Worm (Caenorhabditis elegans) whole organism, L1 larva: ENCODE data around the gene igeg-1.

ENCODE experiments used
- ama-1 ChIP-seq: fragments of 150-350 bp; optimal IDR thresholded peaks from 2 replicates; lab custom pipeline; 2014
- ceh-8 ChIP-seq: fragments of 200-800 bp; sonication (Bioruptor generic); optimal IDR thresholded peaks from 2 replicates; lab custom pipeline; 2018; ENCODE audit warnings: mild to moderate bottlenecking, missing genetic modification characterization, moderate library complexity, missing compliant biosample characterization
- irx-1 ChIP-seq: sonication (generic microtip); optimal IDR thresholded peaks from 2 replicates; lab custom pipeline; 2016; ENCODE audit warnings: missing genetic modification characterization, missing compliant biosample characterization
- lin-15B ChIP-seq: fragments of 150-350 bp; sonication (generic microtip); optimal IDR thresholded peaks from 3 replicates; lab custom pipeline; 2014; ENCODE audit warnings: missing biosample characterization, missing genetic modification characterization
- lsy-2 ChIP-seq, 2 experiments: fragments of 150-350 bp; optimal IDR thresholded peaks; 2 replicates each; lab custom pipeline; 2014; ENCODE audit warnings: missing biosample characterization in 2 of 2, missing genetic modification characterization in 2 of 2
- nhr-11 ChIP-seq: fragments of 150-350 bp; optimal IDR thresholded peaks from 2 replicates; lab custom pipeline; 2014; ENCODE audit warnings: missing biosample characterization, missing genetic modification characterization
- nhr-77 ChIP-seq: fragments of 150-350 bp; optimal IDR thresholded peaks from 2 replicates; lab custom pipeline; 2014; ENCODE audit warnings: missing biosample characterization, missing genetic modification characterization
- pag-3 ChIP-seq: sonication (generic microtip); optimal IDR thresholded peaks from 2 replicates; lab custom pipeline; 2017; ENCODE audit warnings: missing genetic modification characterization, mild to moderate bottlenecking, missing compliant biosample characterization, antibody characterized with exemption, borderline replicate concordance; ENCODE audit not compliant: insufficient read depth
- pqm-1 ChIP-seq: sonication (generic microtip); optimal IDR thresholded peaks from 3 replicates; lab custom pipeline; 2017; ENCODE audit warnings: missing biosample characterization, missing genetic modification characterization
- rnt-1 ChIP-seq: sonication (generic microtip); optimal IDR thresholded peaks from 2 replicates; lab custom pipeline; 2016; ENCODE audit warnings: mild to moderate bottlenecking, missing genetic modification characterization, moderate library complexity, missing compliant biosample characterization
- sptf-1 ChIP-seq: fragments of 150-350 bp; optimal IDR thresholded peaks from 2 replicates; lab custom pipeline; 2014; ENCODE audit warnings: missing biosample characterization, missing genetic modification characterization
- unc-130 ChIP-seq: fragments of 150-350 bp; optimal IDR thresholded peaks from 2 replicates; lab custom pipeline; 2017; ENCODE audit warnings: missing biosample characterization, missing genetic modification characterization, inconsistent platforms
- unc-62 ChIP-seq: fragments of 150-350 bp; optimal IDR thresholded peaks from 2 replicates; lab custom pipeline; 2014; ENCODE audit warnings: missing biosample characterization, missing genetic modification reagents, missing genetic modification characterization

ce11 chrIV:4517066-4517465 is 45.4 kb upstream of the igeg-1 start, which contains the start of gene ZK180.5:
- TF ChIP-seq lin-15B (tag; lab: Kevin White, UChicago): no peak
- TF ChIP-seq nhr-11 (tag; lab: Kevin White, UChicago): no peak
- no peak for TF ChIP-seq ceh-8 (GFP tag; lab: Kevin White, UChicago)
- TF ChIP-seq pqm-1 (tag; lab: Kevin White, UChicago): no peak
- TF ChIP-seq unc-62 (GFP tag; lab: Kevin White, UChicago): no peak
- TF ChIP-seq ama-1 (lab: Kevin White, UChicago): no peak
- TF ChIP-seq rnt-1: no peak
- TF ChIP-seq sptf-1 (tag; lab: Kevin White, UChicago): no peak
- no peak for TF ChIP-seq pag-3 (tag; lab: Kevin White, UChicago)
- no peak for TF ChIP-seq irx-1 (tag; lab: Kevin White, UChicago)
- TF ChIP-seq lsy-2 (tag; optimal IDR thresholded peaks at IDR 0.05; lab: Kevin White, UChicago): no peak
- no peak for TF ChIP-seq unc-130 (tag; lab: Kevin White, UChicago)
- no peak for TF ChIP-seq nhr-77 (tag; lab: Kevin White, UChicago)
